Fruit fly (Drosophila melanogaster) S2 (cell line): ENCODE results near the gene CG14410.

Experiments used
- CG8478 ChIP-seq: fragments of >200 bp; optimal IDR thresholded peaks from 2 replicates; lab custom pipeline; 2018
- CTCF ChIP-seq, 2 experiments: fragments of >200 bp; optimal IDR thresholded peaks; 2 replicates each; lab custom pipeline; 2018

dm6 chrX:14844657-14845056, 8.1 kb downstream of the CG14410 start, which contains the start of gene CG12539:
- TF ChIP-seq CTCF (optimal IDR thresholded peaks at IDR 0.05; lab: Kevin White, UChicago) (no peak), CG8478 (lab: Kevin White, UChicago) (no peak)
